Worm (Caenorhabditis elegans) whole organism, late embryonic: ENCODE data around the gene srd-59.
A peak's percentile ranks its signal among the peaks of the same experiment; 100 is the strongest.

Experiments
- C08G9.2 ChIP-seq: sonication (generic microtip); optimal IDR thresholded peaks from 2 replicates; lab custom pipeline; 2016; ENCODE audit warnings: mild to moderate bottlenecking, missing genetic modification characterization, moderate library complexity, missing compliant biosample characterization
- F13H6.1 ChIP-seq: sonication (generic microtip); optimal IDR thresholded peaks from 2 replicates; lab custom pipeline; 2016; ENCODE audit warnings: missing genetic modification characterization, missing compliant biosample characterization
- Y22D7AL.16 ChIP-seq: sonication (generic microtip); optimal IDR thresholded peaks from 2 replicates; lab custom pipeline; 2016; ENCODE audit warnings: missing genetic modification characterization, missing compliant biosample characterization
- ceh-14 ChIP-seq: sonication (generic microtip); optimal IDR thresholded peaks from 2 replicates; lab custom pipeline; 2016; ENCODE audit warnings: missing genotype, missing genetic modification characterization, missing compliant biosample characterization
- ceh-2 ChIP-seq: sonication (generic microtip); optimal IDR thresholded peaks from 2 replicates; lab custom pipeline; 2016; ENCODE audit warnings: missing genotype, missing genetic modification characterization, missing compliant biosample characterization
- ceh-48 ChIP-seq: sonication (generic microtip); optimal IDR thresholded peaks from 2 replicates; lab custom pipeline; 2016; ENCODE audit warnings: missing genetic modification characterization, inconsistent platforms, missing compliant biosample characterization
- ceh-6 ChIP-seq: fragments of 200-800 bp; sonication (Bioruptor generic); optimal IDR thresholded peaks from 2 replicates; lab custom pipeline; 2018; ENCODE audit warnings: mild to moderate bottlenecking, missing genetic modification characterization, missing compliant biosample characterization
- dve-1 ChIP-seq: sonication (generic microtip); optimal IDR thresholded peaks from 2 replicates; lab custom pipeline; 2017; ENCODE audit warnings: antibody characterized with exemption, mild to moderate bottlenecking, missing genetic modification characterization, missing compliant biosample characterization
- elt-2 ChIP-seq: sonication (generic microtip); optimal IDR thresholded peaks from 2 replicates; lab custom pipeline; 2016; ENCODE audit warnings: missing genetic modification reagents, missing genetic modification characterization, missing compliant biosample characterization
- elt-4 ChIP-seq: sonication (generic microtip); optimal IDR thresholded peaks from 2 replicates; lab custom pipeline; 2016; ENCODE audit warnings: missing genetic modification characterization, missing compliant biosample characterization
- fkh-10 ChIP-seq: fragments of 150-350 bp; optimal IDR thresholded peaks from 2 replicates; lab custom pipeline; 2014; ENCODE audit warnings: missing biosample characterization, missing genetic modification reagents, missing genetic modification characterization
- hlh-13 ChIP-seq: fragments of 200-800 bp; sonication (Bioruptor generic); optimal IDR thresholded peaks from 2 replicates; lab custom pipeline; 2018; ENCODE audit warnings: mild to moderate bottlenecking, missing genetic modification characterization, missing compliant biosample characterization
- lin-11 ChIP-seq: fragments of 200-800 bp; sonication (Bioruptor generic); optimal IDR thresholded peaks from 2 replicates; lab custom pipeline; 2018; ENCODE audit warnings: mild to moderate bottlenecking, missing genetic modification characterization, missing compliant biosample characterization
- mec-3 ChIP-seq: sonication (generic microtip); optimal IDR thresholded peaks from 2 replicates; lab custom pipeline; 2016; ENCODE audit warnings: borderline replicate concordance, missing genetic modification characterization, missing compliant biosample characterization
- odd-2 ChIP-seq: sonication (generic microtip); optimal IDR thresholded peaks from 2 replicates; lab custom pipeline; 2017; ENCODE audit warnings: antibody characterized with exemption, mild to moderate bottlenecking, missing genetic modification characterization, missing compliant biosample characterization
- pros-1 ChIP-seq: fragments of 150-350 bp; optimal IDR thresholded peaks from 2 replicates; lab custom pipeline; 2014; ENCODE audit warnings: missing biosample characterization, missing genetic modification reagents, missing genetic modification characterization
- sdc-2 ChIP-seq: sonication (generic microtip); optimal IDR thresholded peaks from 2 replicates; lab custom pipeline; 2016; ENCODE audit warnings: missing genotype, missing genetic modification characterization, missing compliant biosample characterization
- sox-4 ChIP-seq: sonication (generic microtip); optimal IDR thresholded peaks from 2 replicates; lab custom pipeline; 2017; ENCODE audit warnings: mild to moderate bottlenecking, missing genetic modification characterization, inconsistent platforms, missing compliant biosample characterization

srd-59 gene

DNA sequence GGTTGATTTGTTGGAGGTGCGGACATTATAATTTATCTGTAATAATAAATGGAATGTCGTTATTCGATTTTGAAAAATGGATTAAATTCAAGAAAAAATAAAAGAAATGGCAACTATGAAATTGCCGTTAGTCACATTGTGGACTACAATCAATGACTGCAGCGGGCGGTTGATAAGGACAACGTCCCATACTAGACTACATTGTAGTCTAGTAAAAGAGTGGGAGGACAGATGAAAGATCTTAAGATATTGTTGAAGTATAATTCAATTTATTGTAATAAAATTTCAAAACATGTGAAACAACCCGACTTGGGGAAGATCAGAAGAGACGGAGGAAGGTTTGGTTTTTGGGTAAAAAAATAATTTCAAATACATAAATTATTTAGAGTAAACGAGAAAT lies 46.5 kb downstream of the srd-59 start, which contains the start of the genes prx-13 and ada-2:
TSS of gene prx-13 (minus strand) at position 38 of the 400 bp plus-strand sequence.
TSS of gene ada-2 (plus strand) at position 282 of the 400 bp plus-strand sequence.
- TF ChIP-seq elt-2 (tag; lab: Kevin White, UChicago) (peak; percentile 73), ceh-14 (tag; lab: Kevin White, UChicago) (no peak), ceh-6 (GFP tag; lab: Kevin White, UChicago) (no peak), mec-3 (tag; lab: Kevin White, UChicago) (no peak)
- TF ChIP-seq, all 69 proteins: peak for 1

DNA sequence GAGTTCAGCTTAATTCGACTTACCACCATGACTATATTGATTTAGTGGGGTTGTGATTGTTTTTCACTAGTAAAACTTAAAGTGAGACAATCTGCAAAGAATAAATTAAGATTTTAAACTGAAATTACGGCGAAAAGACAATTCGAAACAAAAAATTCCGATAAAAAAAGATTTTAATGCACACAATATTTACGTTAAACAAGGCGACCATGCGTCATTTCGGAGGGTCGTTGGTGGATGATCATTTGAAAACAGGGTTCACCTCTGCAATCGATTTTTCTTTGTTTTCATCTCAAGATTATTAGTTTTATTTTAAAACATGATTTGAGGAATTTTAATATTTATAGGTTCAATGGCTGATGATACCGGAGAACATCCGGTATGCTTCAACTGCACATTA lies 47.6 kb downstream of the srd-59 start, which contains the start of gene lsm-4:
TSS of gene lsm-4 (minus strand) at position 91 of the 400 bp plus-strand sequence.
- TF ChIP-seq ceh-48 (tag; lab: Kevin White, UChicago), result peak; percentile 30
- TF ChIP-seq lin-11, result no peak
- no peak for TF ChIP-seq ceh-2 (tag; lab: Kevin White, UChicago)
- TF ChIP-seq, all 69 proteins: peak for 1

DNA sequence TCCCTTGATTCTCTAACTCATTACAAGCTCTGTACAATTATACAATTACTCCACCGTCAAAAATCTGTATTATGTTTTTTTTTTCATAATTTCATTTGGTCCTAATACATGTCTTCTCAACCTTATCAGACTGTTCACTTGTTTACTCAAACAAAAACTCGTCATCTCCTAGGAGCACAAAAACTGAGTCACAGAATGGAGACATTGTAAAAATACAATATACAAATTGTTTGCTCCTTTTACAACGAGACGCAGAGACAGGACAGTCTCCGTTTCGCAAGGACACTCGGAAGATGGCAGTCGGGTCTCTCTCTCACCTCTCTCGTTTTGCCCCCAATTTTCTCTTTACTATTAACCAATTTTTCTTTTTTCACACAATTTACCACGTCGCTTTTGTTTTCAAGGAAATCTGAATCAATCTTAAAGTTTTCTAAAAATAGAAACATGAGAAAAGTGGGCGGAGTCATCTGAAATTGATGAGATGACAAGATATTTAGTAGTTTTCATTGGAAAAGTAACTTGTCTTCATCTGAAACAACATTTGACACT lies 50.2 kb downstream of the srd-59 start, which contains the start of gene F32A5.8:
TSS of gene F32A5.8 (plus strand) at position 499 of the 549 bp plus-strand sequence.
- TF ChIP-seq elt-2 (tag; lab: Kevin White, UChicago) (no peak), elt-4 (no peak), C08G9.2 (tag; lab: Kevin White, UChicago) (no peak), hlh-13 (no peak), odd-2 (tag; lab: Kevin White, UChicago) (peak; percentile 3), fkh-10 (no peak), Y22D7AL.16 (no peak), dve-1 (tag; lab: Kevin White, UChicago) (peak; percentile 50), pros-1 (tag; lab: Kevin White, UChicago) (no peak), F13H6.1 (tag; lab: Kevin White, UChicago) (no peak), sdc-2 (tag; lab: Kevin White, UChicago) (no peak), sox-4 (tag; lab: Kevin White, UChicago) (no peak)
